Fruit fly (Drosophila melanogaster) whole organism, embryonic: ENCODE results near the gene faf.

Experiments
- Adf1 ChIP-seq: fragments of 200-800 bp; sonication (Bioruptor generic); IDR thresholded peaks from 2 replicates; pipeline ENCODE4 v1.3.6; 2022; ENCODE audit warnings: missing biosample characterization, missing genetic modification characterization
- Bdp1 ChIP-seq: fragments of 200-800 bp; sonication (Bioruptor generic); optimal IDR thresholded peaks from 3 replicates; lab custom pipeline; 2016; ENCODE audit warnings: missing biosample characterization, missing genetic modification characterization
- Bgb ChIP-seq: fragments of 200-800 bp; sonication (Bioruptor generic); IDR thresholded peaks from 2 replicates; pipeline ENCODE4 v1.3.6; 2022; ENCODE audit warnings: missing biosample characterization, missing genetic modification characterization; ENCODE audit not compliant: partially characterized antibody
- CG10366 ChIP-seq: fragments of 200-800 bp; sonication (Bioruptor generic); IDR thresholded peaks from 2 replicates; pipeline ENCODE4 v1.3.6; 2022; ENCODE audit warnings: missing biosample characterization, missing genetic modification characterization
- CG13287 ChIP-seq: fragments of 200-800 bp; sonication (Bioruptor generic); IDR thresholded peaks from 2 replicates; pipeline ENCODE4 v1.3.6; 2022; ENCODE audit warnings: missing biosample characterization, missing genetic modification characterization; ENCODE audit not compliant: partially characterized antibody
- CG14014 ChIP-seq: fragments of 200-800 bp; sonication (Bioruptor generic); IDR thresholded peaks from 2 replicates; pipeline ENCODE4 v1.3.6; 2022; ENCODE audit warnings: missing biosample characterization, missing genetic modification characterization
- CG15514 ChIP-seq: fragments of 200-800 bp; sonication (Bioruptor generic); optimal IDR thresholded peaks from 3 replicates; lab custom pipeline; 2017; ENCODE audit warnings: missing biosample characterization, missing genetic modification characterization, mild to moderate bottlenecking, moderate library complexity, missing genetic modification reagents
- CG17361 ChIP-seq: fragments of 200-800 bp; sonication (Bioruptor generic); IDR thresholded peaks from 3 replicates; pipeline ENCODE4 v1.3.6; 2022; ENCODE audit warnings: missing biosample characterization, missing genetic modification characterization
- CG17829 ChIP-seq: fragments of 200-800 bp; optimal IDR thresholded peaks from 2 replicates; lab custom pipeline; 2019; ENCODE audit warnings: missing biosample characterization, mild to moderate bottlenecking, missing genetic modification characterization, moderate library complexity
- CG2678 ChIP-seq: fragments of 200-800 bp; sonication (Bioruptor generic); optimal IDR thresholded peaks from 3 replicates; lab custom pipeline; 2019; ENCODE audit warnings: missing biosample characterization, mild to moderate bottlenecking, missing genetic modification characterization, moderate library complexity
- CG3281 ChIP-seq: fragments of 200-800 bp; sonication (Bioruptor generic); optimal IDR thresholded peaks from 3 replicates; lab custom pipeline; 2017; ENCODE audit warnings: missing biosample characterization, mild to moderate bottlenecking, missing genetic modification characterization
- CG34224 ChIP-seq: fragments of 200-800 bp; sonication (Bioruptor generic); IDR thresholded peaks from 3 replicates; pipeline ENCODE4 v1.3.6; 2022; ENCODE audit warnings: missing biosample characterization, missing genetic modification characterization; ENCODE audit not compliant: partially characterized antibody
- CG34376 ChIP-seq: fragments of 200-800 bp; sonication (Bioruptor generic); optimal IDR thresholded peaks from 2 replicates; lab custom pipeline; 2018; ENCODE audit warnings: missing biosample characterization, mild to moderate bottlenecking, missing genetic modification characterization
- CG4424 ChIP-seq: fragments of 200-800 bp; sonication (Bioruptor generic); optimal IDR thresholded peaks from 3 replicates; lab custom pipeline; 2016; ENCODE audit warnings: missing biosample characterization, missing genetic modification characterization
- CG5245 ChIP-seq: fragments of 200-800 bp; sonication (Bioruptor generic); optimal IDR thresholded peaks from 3 replicates; lab custom pipeline; 2016; ENCODE audit warnings: missing biosample characterization, missing genetic modification characterization
- CG8478 ChIP-seq: fragments of >200 bp; optimal IDR thresholded peaks from 2 replicates; lab custom pipeline; 2018
- CG8924 ChIP-seq: fragments of 200-800 bp; optimal IDR thresholded peaks from 3 replicates; lab custom pipeline; 2019; ENCODE audit warnings: missing biosample characterization, mild to moderate bottlenecking, missing genetic modification characterization, moderate library complexity
- CG9797 ChIP-seq: fragments of 200-800 bp; sonication (Bioruptor generic); optimal IDR thresholded peaks from 3 replicates; lab custom pipeline; 2018; ENCODE audit warnings: missing biosample characterization, mild to moderate bottlenecking, missing genetic modification characterization
- Dbx ChIP-seq: fragments of 200-800 bp; sonication (Bioruptor generic); IDR thresholded peaks from 3 replicates; pipeline ENCODE4 v1.3.6; 2022; ENCODE audit warnings: missing biosample characterization, missing genetic modification characterization
- E2f2 ChIP-seq: fragments of 200-800 bp; sonication (Bioruptor generic); IDR thresholded peaks from 2 replicates; pipeline ENCODE4 v1.3.6; 2022; ENCODE audit warnings: missing biosample characterization, missing genetic modification characterization
- HmgZ ChIP-seq: fragments of 200-800 bp; sonication (Bioruptor generic); optimal IDR thresholded peaks from 2 replicates; lab custom pipeline; 2018; ENCODE audit warnings: missing biosample characterization, mild to moderate bottlenecking, missing genetic modification characterization
- Hr51 ChIP-seq, 2 experiments: fragments of 200-800 bp; sonication (Bioruptor generic); optimal IDR thresholded peaks; 2 replicates in 1 of 2; 3 replicates in 1 of 2; lab custom pipeline; 2016 to 2018; ENCODE audit warnings: missing biosample characterization in 2 of 2, missing genetic modification characterization in 2 of 2, mild to moderate bottlenecking in 1 of 2, moderate library complexity in 1 of 2
- Hr78 ChIP-seq, 2 experiments: fragments of 200-800 bp in 1 of 2; fragments of >200 bp in 1 of 2; sonication (Bioruptor generic) in 1 of 2; optimal IDR thresholded peaks; 2 replicates each; lab custom pipeline; 2017 to 2019; ENCODE audit warnings: missing biosample characterization in 2 of 2, missing genetic modification characterization in 2 of 2, mild to moderate bottlenecking in 1 of 2, moderate library complexity in 1 of 2
- Jarid2 ChIP-seq: fragments of 200-800 bp; sonication (Bioruptor generic); optimal IDR thresholded peaks from 3 replicates; lab custom pipeline; 2017; ENCODE audit warnings: mild to moderate bottlenecking, missing biosample characterization, missing genetic modification reagents, missing genetic modification characterization
- MBD-R2 ChIP-seq: fragments of 200-800 bp; sonication (Bioruptor generic); IDR thresholded peaks from 2 replicates; pipeline ENCODE4 v1.3.6; 2022; ENCODE audit warnings: missing biosample characterization, missing genetic modification characterization
- Med ChIP-seq: fragments of 200-800 bp; sonication (Bioruptor generic); peaks from one replicate; lab custom pipeline; 2016; ENCODE audit warnings: missing biosample characterization, missing genetic modification characterization, mild to moderate bottlenecking, inconsistent platforms, moderate library complexity
- NC2α ChIP-seq: fragments of 200-800 bp; sonication (Bioruptor generic); optimal IDR thresholded peaks from 2 replicates; lab custom pipeline; 2016; ENCODE audit warnings: missing biosample characterization, missing genetic modification characterization
- Opbp ChIP-seq: fragments of 200-800 bp; sonication (Bioruptor generic); IDR thresholded peaks from 3 replicates; pipeline ENCODE4 v1.3.6; 2022; ENCODE audit warnings: missing biosample characterization, missing genetic modification characterization; ENCODE audit not compliant: partially characterized antibody
- Poxn ChIP-seq: fragments of 200-800 bp; sonication (Bioruptor generic); IDR thresholded peaks from 2 replicates; pipeline ENCODE4 v1.3.6; 2022; ENCODE audit warnings: missing biosample characterization, missing genetic modification characterization
- Ptx1 ChIP-seq: fragments of 200-800 bp; sonication (Bioruptor generic); IDR thresholded peaks from 2 replicates; pipeline ENCODE4 v1.3.6; 2022; ENCODE audit warnings: missing biosample characterization, missing genetic modification characterization
- ac ChIP-seq: fragments of 200-800 bp; sonication (Bioruptor generic); optimal IDR thresholded peaks from 3 replicates; lab custom pipeline; 2017; ENCODE audit warnings: missing biosample characterization, mild to moderate bottlenecking, missing genetic modification characterization
- ase ChIP-seq: fragments of 200-800 bp; sonication (Bioruptor generic); IDR thresholded peaks from 3 replicates; pipeline ENCODE4 v1.3.6; 2022; ENCODE audit warnings: missing biosample characterization, missing genetic modification characterization
- ato ChIP-seq: fragments of 200-800 bp; sonication (Bioruptor generic); IDR thresholded peaks from 2 replicates; pipeline ENCODE4 v1.3.6; 2022; ENCODE audit warnings: missing biosample characterization, missing genetic modification characterization; ENCODE audit not compliant: partially characterized antibody
- bbx ChIP-seq: fragments of 200-800 bp; sonication (Bioruptor generic); IDR thresholded peaks from 2 replicates; pipeline ENCODE4 v1.3.6; 2022; ENCODE audit warnings: missing biosample characterization, missing genetic modification characterization; ENCODE audit not compliant: partially characterized antibody
- chinmo ChIP-seq: fragments of 200-800 bp; sonication (Bioruptor generic); IDR thresholded peaks from 4 replicates; pipeline ENCODE4 v1.3.6; 2022; ENCODE audit warnings: missing biosample characterization, missing genetic modification characterization; ENCODE audit not compliant: partially characterized antibody
- crp ChIP-seq, 2 experiments: fragments of 200-800 bp; sonication (Bioruptor generic); optimal IDR thresholded peaks; 2 replicates in 1 of 2; 3 replicates in 1 of 2; lab custom pipeline; 2017; ENCODE audit warnings: missing biosample characterization in 2 of 2, missing genetic modification characterization in 2 of 2, mild to moderate bottlenecking in 1 of 2, moderate library complexity in 1 of 2
- cwo ChIP-seq: fragments of 200-800 bp; sonication (Bioruptor generic); optimal IDR thresholded peaks from 3 replicates; lab custom pipeline; 2017; ENCODE audit warnings: missing biosample characterization, missing genetic modification characterization, mild to moderate bottlenecking, moderate library complexity, missing genetic modification reagents
- dimm ChIP-seq: fragments of 200-800 bp; sonication (Bioruptor generic); IDR thresholded peaks from 2 replicates; pipeline ENCODE4 v1.3.6; 2022; ENCODE audit warnings: missing biosample characterization, missing genetic modification characterization
- ewg ChIP-seq: fragments of 200-800 bp; sonication (Bioruptor generic); optimal IDR thresholded peaks from 3 replicates; lab custom pipeline; 2017; ENCODE audit warnings: mild to moderate bottlenecking, missing biosample characterization, missing genetic modification reagents, missing genetic modification characterization
- gce ChIP-seq: fragments of 200-800 bp; sonication (Bioruptor generic); IDR thresholded peaks from 3 replicates; pipeline ENCODE4 v1.3.6; 2022; ENCODE audit warnings: missing biosample characterization, missing genetic modification characterization
- jigr1 ChIP-seq: fragments of 200-800 bp; sonication (Bioruptor generic); IDR thresholded peaks from 3 replicates; pipeline ENCODE4 v1.3.6; 2022; ENCODE audit warnings: missing biosample characterization, missing genetic modification characterization
- mld ChIP-seq: fragments of 200-800 bp; sonication (Bioruptor generic); IDR thresholded peaks from 3 replicates; pipeline ENCODE4 v1.3.6; 2022; ENCODE audit warnings: missing biosample characterization, missing genetic modification characterization; ENCODE audit not compliant: partially characterized antibody
- salm ChIP-seq: fragments of 200-800 bp; sonication (Bioruptor generic); optimal IDR thresholded peaks from 2 replicates; lab custom pipeline; 2018; ENCODE audit warnings: missing biosample characterization, mild to moderate bottlenecking, missing genetic modification characterization
- sima ChIP-seq: fragments of 200-800 bp; sonication (Bioruptor generic); optimal IDR thresholded peaks from 2 replicates; lab custom pipeline; 2016; ENCODE audit warnings: missing biosample characterization, missing genetic modification characterization
- slou ChIP-seq: fragments of 200-800 bp; sonication (Bioruptor generic); optimal IDR thresholded peaks from 3 replicates; lab custom pipeline; 2016; ENCODE audit warnings: missing biosample characterization, missing genetic modification characterization
- sna ChIP-seq: fragments of 200-800 bp; sonication (Bioruptor generic); IDR thresholded peaks from 2 replicates; pipeline ENCODE4 v1.3.6; 2022; ENCODE audit warnings: missing biosample characterization, missing genetic modification characterization; ENCODE audit not compliant: partially characterized antibody
- stwl ChIP-seq: fragments of 200-800 bp; sonication (Bioruptor generic); optimal IDR thresholded peaks from 3 replicates; lab custom pipeline; 2018; ENCODE audit warnings: missing biosample characterization, mild to moderate bottlenecking, missing genetic modification characterization, moderate library complexity
- tgo ChIP-seq: fragments of 200-800 bp; sonication (Bioruptor generic); IDR thresholded peaks from 3 replicates; pipeline ENCODE4 v1.3.6; 2022; ENCODE audit warnings: missing biosample characterization, missing genetic modification characterization
- trh ChIP-seq: fragments of 200-800 bp; sonication (Bioruptor generic); optimal IDR thresholded peaks from 2 replicates; lab custom pipeline; 2016; ENCODE audit warnings: missing biosample characterization, missing genetic modification characterization
- vvl ChIP-seq: fragments of 200-800 bp; sonication (Bioruptor generic); IDR thresholded peaks from 2 replicates; pipeline ENCODE4 v1.3.6; 2022; ENCODE audit warnings: missing biosample characterization, missing genetic modification characterization
- zfh1 ChIP-seq: fragments of 200-800 bp; sonication (Bioruptor generic); IDR thresholded peaks from 3 replicates; pipeline ENCODE4 v1.3.6; 2022; ENCODE audit warnings: missing biosample characterization, missing genetic modification characterization

faf gene

dm6 chr3R:31794457-31794856 lies 17.6 kb downstream of the faf start (continued):
- TF ChIP-seq CG14014 (GFP tag; lab: Robert Waterston, UW) (no peak), sima (GFP tag; lab: Kevin White, UChicago) (no peak), E2f2 (GFP tag; lab: Robert Waterston, UW) (peak; percentile 97), Hr51 (GFP tag; optimal IDR thresholded peaks at IDR 0.05; lab: Kevin White, UChicago) (no peak), ato (GFP tag; lab: Robert Waterston, UW) (peak; percentile 22; the same call in 1 of the 2 replicates), Ptx1 (GFP tag; lab: Robert Waterston, UW) (no peak), Dbx (GFP tag; lab: Robert Waterston, UW) (0 out of 3 replicates have a peak, but pooled peaks have one; percentile 17), cwo (peak; percentile 87), CG2678 (no peak), CG34376 (peak; percentile 23), tgo (GFP tag; lab: Robert Waterston, UW) (no peak), zfh1 (0 out of 3 replicates have a peak, but pooled peaks have one; percentile 10), Adf1 (peak; percentile 45), CG8924 (tag; lab: Kevin White, UChicago) (peak; percentile 6), Poxn (no peak), ewg (GFP tag; lab: Kevin White, UChicago) (peak; percentile 24), CG9797 (peak; percentile 28), dimm (GFP tag; lab: Robert Waterston, UW) (no peak), NC2α (GFP tag; lab: Kevin White, UChicago) (no peak), ase (GFP tag; lab: Robert Waterston, UW) (0 out of 3 replicates have a peak, but pooled peaks have one; percentile 42), Bdp1 (GFP tag; lab: Kevin White, UChicago) (no peak), slou (GFP tag; lab: Kevin White, UChicago) (no peak), CG34224 (GFP tag; lab: Robert Waterston, UW) (peak; percentile 23; the same call in 1 of the 3 replicates), CG5245 (no peak), HmgZ (tag; lab: Kevin White, UChicago) (peak; percentile 60), CG10366 (no peak), trh (GFP tag; lab: Kevin White, UChicago) (no peak), CG4424 (GFP tag; lab: Kevin White, UChicago) (no peak), crp (GFP tag; optimal IDR thresholded peaks at IDR 0.05; lab: Kevin White, UChicago) (peak; percentile 86 to 97), jigr1 (GFP tag; lab: Robert Waterston, UW) (no peak), CG8478 (lab: Kevin White, UChicago) (peak; percentile 76), vvl (GFP tag; lab: Robert Waterston, UW) (no peak), CG15514 (GFP tag; lab: Kevin White, UChicago) (peak; percentile 81), stwl (tag; lab: Kevin White, UChicago) (peak; percentile 35), Bgb (GFP tag; lab: Robert Waterston, UW) (peak; percentile 26; the same call in 1 of the 2 replicates), bbx (GFP tag; lab: Robert Waterston, UW) (peak; percentile 37), ac (GFP tag; lab: Kevin White, UChicago) (peak; percentile 81), chinmo (GFP tag; lab: Robert Waterston, UW) (peak; percentile 86; the same call in 2 of the 4 replicates), CG13287 (GFP tag; lab: Robert Waterston, UW) (peak; percentile 4; the same call in 1 of the 2 replicates)

DNA sequence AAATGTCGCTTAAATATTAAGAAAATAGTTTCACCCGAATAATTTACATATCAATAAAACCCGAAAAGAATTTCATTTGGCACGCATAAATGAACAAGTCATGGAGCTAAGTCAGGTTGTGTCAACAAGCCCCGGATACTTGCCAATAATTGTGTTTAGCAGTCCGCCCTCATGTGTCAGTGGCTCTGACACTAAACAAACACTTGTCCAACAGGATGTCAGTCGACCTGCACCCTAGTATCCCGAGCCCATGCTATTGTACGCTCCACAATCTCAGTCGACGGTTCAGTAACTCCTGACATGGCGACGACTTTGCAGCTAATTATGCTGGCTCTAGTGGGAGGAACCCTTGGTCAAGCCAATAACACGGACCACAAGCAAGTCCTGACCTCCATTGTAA lies 23.8 kb downstream of the faf start, which contains the start of gene Ir100a:
Gene Ir100a, plus strand, starts transcription at position 301 of the 400 bp plus-strand sequence.
- TF ChIP-seq gce (GFP tag; lab: Robert Waterston, UW) = no peak
- no peak for TF ChIP-seq MBD-R2 (GFP tag; lab: Robert Waterston, UW)
- TF ChIP-seq Hr78 (GFP tag; optimal IDR thresholded peaks at IDR 0.05; lab: Kevin White, UChicago) = no peak
- no peak for TF ChIP-seq CG17829
- TF ChIP-seq CG17361 (GFP tag; lab: Robert Waterston, UW) = no peak
- no peak for TF ChIP-seq Jarid2
- TF ChIP-seq sna (GFP tag; lab: Robert Waterston, UW) = no peak
- TF ChIP-seq Med = no peak
- TF ChIP-seq CG3281 (GFP tag; lab: Kevin White, UChicago) = no peak
- TF ChIP-seq Opbp = no peak
- TF ChIP-seq salm (tag; lab: Kevin White, UChicago) = no peak
- no peak for TF ChIP-seq mld
